Worm (Caenorhabditis elegans): ENCODE results near the gene F20E11.7.

DNA sequence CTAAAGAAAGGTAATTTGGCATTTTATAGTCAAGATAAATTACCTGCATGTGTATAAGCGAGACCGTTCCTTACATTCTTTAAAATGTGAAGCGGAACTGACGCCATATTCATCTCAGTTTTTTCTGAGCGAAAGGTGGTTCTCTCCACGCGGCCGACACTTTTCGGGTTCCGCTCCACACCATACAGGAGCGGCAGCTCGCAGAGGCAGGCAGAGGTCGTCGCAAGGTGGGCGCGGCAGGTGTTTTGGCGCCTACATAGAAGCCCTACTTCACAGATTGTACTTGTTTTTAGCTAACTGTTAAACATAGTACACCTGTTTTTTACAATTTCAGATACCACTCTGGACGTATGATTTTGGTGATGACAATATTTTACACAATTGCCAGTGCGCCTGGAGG lies 3.5 kb downstream of the F20E11.7 start:
- TF ChIP-seq nhr-111 (GFP tag; optimal IDR thresholded peaks at IDR 0.05) (no peak), unc-130 (GFP tag; optimal IDR thresholded peaks at IDR 0.05) (no peak), dve-1 (tag; optimal IDR thresholded peaks at IDR 0.05; ENCODE audit: insufficient read depth) (no peak), hlh-30 (tag; optimal IDR thresholded peaks at IDR 0.05; ENCODE audit: insufficient read depth) (no peak), nhr-41 (GFP tag; IDR thresholded peaks at IDR 0.05) (no peak), egl-27 (tag; optimal IDR thresholded peaks at IDR 0.05) (no peak), nhr-76 (tag; optimal IDR thresholded peaks at IDR 0.05) (no peak), sdz-12 (GFP tag; optimal IDR thresholded peaks at IDR 0.05) (no peak), pha-4 (GFP tag; IDR thresholded peaks at IDR 0.05) (no peak), pha-4 (tag; optimal IDR thresholded peaks at IDR 0.05) (no peak)
